Worm (Caenorhabditis elegans): ENCODE results near the gene lron-1.

ce11 chrX:14530107-14530506 lies 42.4 kb upstream of the lron-1 start, which contains the start of gene nspc-20:
- no peak for TF ChIP-seq T22C8.4 (GFP tag; IDR thresholded peaks at IDR 0.05)
- TF ChIP-seq flt-1 (GFP tag; IDR thresholded peaks at IDR 0.05), result no peak
- TF ChIP-seq klf-2 (GFP tag; conservative IDR thresholded peaks at IDR 0.05), result no peak
- no peak for TF ChIP-seq ztf-29 (GFP tag; IDR thresholded peaks at IDR 0.05)
- no peak for TF ChIP-seq cog-1 (tag; optimal IDR thresholded peaks at IDR 0.05)
- TF ChIP-seq med-1 (GFP tag; optimal IDR thresholded peaks at IDR 0.05; ENCODE audit: insufficient read depth), result no peak

All from whole organism, midembryonic.